Fruit fly (Drosophila melanogaster) whole organism, adult: ENCODE measurements around the gene CG44195.

ENCODE experiments used
- CG11617 ChIP-seq: fragments of 200-800 bp; sonication (Bioruptor generic); optimal IDR thresholded peaks from 2 replicates; lab custom pipeline; 2017; ENCODE audit warnings: mild to moderate bottlenecking, missing biosample characterization, missing genetic modification reagents, missing genetic modification characterization
- CG12768 ChIP-seq: fragments of 200-800 bp; sonication (Bioruptor generic); optimal IDR thresholded peaks from 2 replicates; lab custom pipeline; 2017; ENCODE audit warnings: missing biosample characterization, missing genetic modification characterization, mild to moderate bottlenecking, moderate library complexity, missing genetic modification reagents
- CG14711 ChIP-seq: fragments of 200-800 bp; sonication (Bioruptor generic); optimal IDR thresholded peaks from 2 replicates; lab custom pipeline; 2018; ENCODE audit warnings: missing biosample characterization, mild to moderate bottlenecking, missing genetic modification characterization, moderate library complexity
- CG1620 ChIP-seq: fragments of 200-800 bp; sonication (Bioruptor generic); optimal IDR thresholded peaks from 2 replicates; lab custom pipeline; 2016; ENCODE audit warnings: missing biosample characterization, missing genetic modification characterization
- CG33017 ChIP-seq: fragments of 200-800 bp; sonication (Bioruptor generic); optimal IDR thresholded peaks from 2 replicates; lab custom pipeline; 2018; ENCODE audit warnings: missing biosample characterization, mild to moderate bottlenecking, missing genetic modification characterization, moderate library complexity
- CG5204 ChIP-seq: fragments of 200-800 bp; sonication (Bioruptor generic); optimal IDR thresholded peaks from 2 replicates; lab custom pipeline; 2016; ENCODE audit warnings: missing biosample characterization, missing genetic modification characterization
- CG7045 ChIP-seq: fragments of 200-800 bp; sonication (Bioruptor generic); optimal IDR thresholded peaks from 2 replicates; lab custom pipeline; 2017; ENCODE audit warnings: missing biosample characterization, mild to moderate bottlenecking, missing genetic modification characterization
- CG7101 ChIP-seq: fragments of 200-800 bp; sonication (Bioruptor generic); optimal IDR thresholded peaks from 2 replicates; lab custom pipeline; 2018; ENCODE audit warnings: missing biosample characterization, mild to moderate bottlenecking, missing genetic modification characterization, moderate library complexity
- Clk ChIP-seq: fragments of 200-800 bp; sonication (Bioruptor generic); optimal IDR thresholded peaks from 2 replicates; lab custom pipeline; 2017; ENCODE audit warnings: missing biosample characterization, missing genetic modification characterization
- Crg-1 ChIP-seq: fragments of 200-800 bp; sonication (Bioruptor generic); optimal IDR thresholded peaks from 2 replicates; lab custom pipeline; 2016; ENCODE audit warnings: missing biosample characterization, missing genetic modification characterization
- Hr96 ChIP-seq: fragments of 200-800 bp; sonication (Bioruptor generic); optimal IDR thresholded peaks from 2 replicates; lab custom pipeline; 2016; ENCODE audit warnings: missing biosample characterization, missing genetic modification characterization
- Mnt ChIP-seq: fragments of 200-800 bp; sonication (Bioruptor generic); optimal IDR thresholded peaks from 2 replicates; lab custom pipeline; 2016; ENCODE audit warnings: missing biosample characterization, mild to moderate bottlenecking, missing genetic modification characterization
- bab1 ChIP-seq: fragments of 200-800 bp; sonication (Bioruptor generic); optimal IDR thresholded peaks from 3 replicates; lab custom pipeline; 2019; ENCODE audit warnings: missing biosample characterization, mild to moderate bottlenecking, missing genetic modification characterization, moderate library complexity
- cic ChIP-seq: fragments of 200-800 bp; sonication (Bioruptor generic); optimal IDR thresholded peaks from 2 replicates; lab custom pipeline; 2017; ENCODE audit warnings: missing biosample characterization, mild to moderate bottlenecking, missing genetic modification characterization, moderate library complexity
- cnc ChIP-seq, 2 experiments: fragments of >200 bp; optimal IDR thresholded peaks; 2 replicates each; lab custom pipeline; 2017
- kay ChIP-seq: fragments of 200-800 bp; sonication (Bioruptor generic); peaks from one replicate; lab custom pipeline; 2016; ENCODE audit warnings: missing biosample characterization, missing genetic modification characterization, borderline replicate concordance
- ovo ChIP-seq: fragments of 200-800 bp; sonication (Bioruptor generic); optimal IDR thresholded peaks from 2 replicates; lab custom pipeline; 2016; ENCODE audit warnings: missing biosample characterization, missing genetic modification characterization
- pad ChIP-seq: fragments of 200-800 bp; sonication (Bioruptor generic); optimal IDR thresholded peaks from 3 replicates; lab custom pipeline; 2017; ENCODE audit warnings: missing biosample characterization, missing genetic modification characterization, mild to moderate bottlenecking, moderate library complexity, missing genetic modification reagents
- tj ChIP-seq: fragments of 200-800 bp; sonication (Bioruptor generic); optimal IDR thresholded peaks from 3 replicates; lab custom pipeline; 2017; ENCODE audit warnings: missing biosample characterization, mild to moderate bottlenecking, missing genetic modification characterization, moderate library complexity
- toe ChIP-seq: fragments of 200-800 bp; sonication (Bioruptor generic); optimal IDR thresholded peaks from 2 replicates; lab custom pipeline; 2016; ENCODE audit warnings: missing biosample characterization, missing genetic modification characterization

CG44195 gene

DNA sequence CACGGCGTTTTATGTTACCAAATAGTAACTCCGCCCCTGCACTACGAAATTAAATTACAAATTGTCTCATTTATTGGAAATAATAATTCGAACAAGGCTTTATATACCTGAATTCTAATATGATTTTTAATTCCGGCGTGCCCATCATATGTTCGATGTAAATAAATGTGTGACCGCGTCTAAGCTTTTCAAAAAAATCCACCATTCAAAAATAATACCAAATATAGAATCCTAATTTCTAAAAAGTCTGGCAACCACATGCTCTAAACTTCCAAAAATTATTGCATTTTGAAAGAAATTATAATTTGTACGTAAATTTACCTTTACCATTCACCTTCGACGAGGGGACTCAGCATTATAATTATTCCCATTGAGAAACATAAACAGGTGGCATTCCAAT is 55.2 kb downstream of the CG44195 start, which contains the start of gene Urm1:
Gene Urm1 (minus strand): TSS at position 150 of the 400 bp plus-strand sequence.
- TF ChIP-seq kay (GFP tag; lab: Kevin White, UChicago) (peak; percentile 22), CG11617 (GFP tag; lab: Kevin White, UChicago) (no peak), pad (GFP tag; lab: Kevin White, UChicago) (no peak)

DNA sequence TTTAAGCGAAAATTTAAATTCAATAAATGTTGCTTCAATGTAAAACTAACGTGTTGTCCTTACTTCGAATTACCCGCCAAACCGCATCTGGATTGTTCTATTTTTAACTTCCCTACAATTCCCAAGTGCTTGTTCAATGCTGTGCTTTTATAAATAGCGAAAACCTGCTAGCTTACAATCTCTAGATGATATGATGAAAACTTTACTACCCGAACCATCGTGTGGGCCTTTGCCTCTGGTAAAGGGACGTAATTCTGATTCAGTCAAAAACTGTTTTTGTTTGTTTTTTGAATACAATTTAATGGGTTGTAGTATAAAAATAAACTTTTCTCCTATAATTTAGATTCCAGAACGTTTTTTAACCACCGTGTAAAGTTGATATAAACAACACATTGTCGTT is 55.9 kb downstream of the CG44195 start:
- TF ChIP-seq bab1, result peak; percentile 26
- TF ChIP-seq Clk (GFP tag; lab: Kevin White, UChicago), result no peak

DNA sequence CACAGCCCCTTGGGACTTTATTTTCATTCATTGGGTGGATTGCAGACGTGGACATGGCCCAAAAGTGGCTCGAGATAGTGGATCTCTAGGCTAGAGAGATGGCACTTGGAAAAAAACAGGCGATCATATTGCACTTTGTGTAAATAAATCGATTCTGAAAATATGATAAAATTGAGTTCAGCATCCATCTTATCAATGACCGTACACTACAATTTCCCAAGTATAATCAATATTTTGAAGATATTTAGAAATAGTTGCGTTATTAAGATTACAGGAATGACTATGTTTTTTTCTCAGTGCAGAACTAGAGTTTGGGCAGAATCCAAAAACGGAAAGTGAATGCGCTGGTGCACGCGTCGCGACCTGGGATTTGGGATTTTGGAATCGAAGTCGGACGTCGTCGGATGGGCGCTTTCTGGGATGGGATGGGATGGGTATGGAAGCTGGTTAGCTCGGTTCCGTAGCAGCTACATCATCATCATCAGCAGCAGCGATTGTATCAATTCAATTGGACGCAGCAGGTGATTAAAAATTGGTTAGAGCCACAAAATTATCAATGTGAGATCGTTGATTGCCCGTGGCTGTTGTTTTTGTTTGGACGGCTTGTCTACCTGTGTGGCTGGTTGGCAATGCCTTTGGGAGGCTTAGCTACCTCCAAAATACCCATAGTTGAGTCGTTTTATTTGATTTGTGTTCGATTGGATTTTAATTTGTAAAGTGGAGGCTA is 60.5 kb downstream of the CG44195 start:
- TF ChIP-seq CG5204 (GFP tag; lab: Kevin White, UChicago), result no peak

DNA sequence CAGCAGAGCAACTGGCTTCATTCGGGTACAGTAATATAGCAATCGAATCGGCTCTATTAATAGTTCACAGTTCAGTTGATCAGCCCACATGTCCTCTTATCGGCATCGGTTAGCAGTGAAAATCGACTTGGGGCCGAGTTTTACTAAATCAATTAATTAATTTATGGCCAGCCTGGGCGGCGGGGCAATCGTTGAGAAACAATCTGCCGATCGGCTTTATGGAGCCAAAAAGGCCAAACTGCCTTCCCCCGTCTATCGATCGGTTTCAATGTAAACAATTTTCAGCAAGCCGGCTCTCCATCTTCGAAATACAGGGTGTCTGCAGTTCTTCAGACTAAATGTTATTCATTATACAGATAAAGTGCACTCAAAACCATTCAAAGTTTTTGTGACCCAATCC is 61.8 kb downstream of the CG44195 start:
- TF ChIP-seq kay (GFP tag; lab: Kevin White, UChicago) (peak; percentile 24), Crg-1 (no peak), CG7101 (tag; lab: Kevin White, UChicago) (no peak), CG12768 (GFP tag; lab: Kevin White, UChicago) (no peak), Mnt (GFP tag; lab: Kevin White, UChicago) (no peak), bab1 (no peak), CG11617 (GFP tag; lab: Kevin White, UChicago) (no peak)

DNA sequence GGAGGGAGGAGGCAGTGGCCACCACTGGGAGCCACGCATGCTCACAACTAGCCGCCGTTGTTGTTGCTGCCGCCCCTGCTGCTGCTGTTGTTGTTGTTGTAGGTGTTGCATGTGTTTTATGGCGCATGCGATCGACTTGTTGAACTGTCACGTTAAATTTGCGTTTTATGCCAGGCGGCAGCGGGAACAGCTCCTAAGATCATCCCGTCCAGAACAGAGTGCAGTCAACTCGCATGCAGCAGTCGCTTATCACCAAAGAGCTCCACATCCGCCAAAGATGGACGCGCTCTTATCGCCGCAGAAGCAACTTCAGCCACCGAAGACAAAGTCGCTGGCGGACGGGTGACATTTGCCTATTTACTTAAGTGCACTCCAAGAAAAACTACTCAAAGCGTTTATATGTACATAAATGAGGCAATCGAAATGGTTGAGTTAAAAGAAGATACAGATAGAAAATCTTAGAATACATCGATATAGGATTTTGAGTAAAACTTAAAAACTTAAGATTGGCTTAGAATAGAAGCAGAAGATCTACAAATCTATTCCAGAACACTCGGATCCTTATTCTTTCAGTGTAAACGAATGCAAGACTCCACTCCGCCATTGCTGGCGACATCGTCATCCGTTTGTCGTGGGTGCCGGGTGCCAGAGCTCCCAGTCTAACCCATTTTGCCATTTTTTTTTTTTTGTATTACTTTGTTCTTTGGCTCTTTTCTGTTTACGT is 62.8 kb downstream of the CG44195 start:
- TF ChIP-seq CG1620 (GFP tag; lab: Kevin White, UChicago), result no peak

dm6 chr3L:7630047-7630446 is 65.4 kb downstream of the CG44195 start:
- TF ChIP-seq CG33017, result no peak
- no peak for TF ChIP-seq pad (GFP tag; lab: Kevin White, UChicago)
- no peak for TF ChIP-seq ovo
- no peak for TF ChIP-seq CG14711 (tag; lab: Kevin White, UChicago)
- no peak for TF ChIP-seq bab1
- TF ChIP-seq cnc (optimal IDR thresholded peaks at IDR 0.05; lab: Kevin White, UChicago), result no peak
- no peak for TF ChIP-seq CG12768 (GFP tag; lab: Kevin White, UChicago)
- TF ChIP-seq CG1620 (GFP tag; lab: Kevin White, UChicago), result no peak
- no peak for TF ChIP-seq CG5204 (GFP tag; lab: Kevin White, UChicago)
- TF ChIP-seq CG11617 (GFP tag; lab: Kevin White, UChicago), result no peak
- TF ChIP-seq tj, result no peak
- TF ChIP-seq kay (GFP tag; lab: Kevin White, UChicago), result no peak
- TF ChIP-seq Crg-1, result no peak
- TF ChIP-seq Hr96, result no peak
- no peak for TF ChIP-seq CG7045 (GFP tag; lab: Kevin White, UChicago)
- TF ChIP-seq Mnt (GFP tag; lab: Kevin White, UChicago), result no peak
- TF ChIP-seq cic (GFP tag; lab: Kevin White, UChicago), result no peak

DNA sequence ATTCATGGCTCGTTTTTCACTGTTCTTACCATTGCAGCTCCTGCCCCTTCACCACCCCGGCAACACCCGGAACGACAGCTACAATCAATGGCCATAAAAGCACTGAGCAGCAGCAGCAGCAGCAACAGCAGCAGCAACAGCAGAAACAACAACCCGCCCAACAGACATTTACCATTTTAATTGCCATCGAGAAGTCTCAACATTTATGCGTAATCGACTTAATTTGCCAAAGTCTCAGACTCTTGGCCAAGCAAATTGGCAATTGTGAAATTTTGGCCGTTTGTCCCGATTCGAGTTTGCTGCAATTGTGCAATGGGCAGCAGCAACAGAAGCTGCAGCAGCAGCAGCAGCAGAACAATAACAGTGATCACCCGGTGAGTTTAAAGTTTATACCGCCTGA is 70.9 kb downstream of the CG44195 start:
- TF ChIP-seq CG11617 (GFP tag; lab: Kevin White, UChicago) (no peak), CG7045 (GFP tag; lab: Kevin White, UChicago) (no peak), CG14711 (tag; lab: Kevin White, UChicago) (no peak), CG12768 (GFP tag; lab: Kevin White, UChicago) (no peak), CG1620 (GFP tag; lab: Kevin White, UChicago) (no peak), CG33017 (no peak), Hr96 (no peak), pad (GFP tag; lab: Kevin White, UChicago) (no peak), tj (no peak), kay (GFP tag; lab: Kevin White, UChicago) (no peak)

dm6 chr3L:7617436-7617979 is 77.9 kb downstream of the CG44195 start:
- TF ChIP-seq Hr96, result no peak
- TF ChIP-seq cnc (optimal IDR thresholded peaks at IDR 0.05; lab: Kevin White, UChicago), result no peak
- TF ChIP-seq Mnt (GFP tag; lab: Kevin White, UChicago), result no peak
- TF ChIP-seq cic (GFP tag; lab: Kevin White, UChicago), result no peak
- no peak for TF ChIP-seq CG7101 (tag; lab: Kevin White, UChicago)
- no peak for TF ChIP-seq pad (GFP tag; lab: Kevin White, UChicago)
- no peak for TF ChIP-seq toe (GFP tag; lab: Kevin White, UChicago)
- no peak for TF ChIP-seq CG7045 (GFP tag; lab: Kevin White, UChicago)
- TF ChIP-seq CG14711 (tag; lab: Kevin White, UChicago), result no peak
- TF ChIP-seq CG12768 (GFP tag; lab: Kevin White, UChicago), result no peak
- TF ChIP-seq CG33017, result no peak
- no peak for TF ChIP-seq bab1
- TF ChIP-seq tj, result no peak
- no peak for TF ChIP-seq ovo
- TF ChIP-seq CG11617 (GFP tag; lab: Kevin White, UChicago), result no peak
- TF ChIP-seq CG5204 (GFP tag; lab: Kevin White, UChicago), result no peak
- TF ChIP-seq Clk (GFP tag; lab: Kevin White, UChicago), result no peak
- TF ChIP-seq Crg-1, result no peak
- TF ChIP-seq CG1620 (GFP tag; lab: Kevin White, UChicago), result no peak
- no peak for TF ChIP-seq kay (GFP tag; lab: Kevin White, UChicago)
